Fruit fly (Drosophila melanogaster) whole organism, embryonic: ENCODE measurements around the gene dia.

Experiments used
- Atf-2 ChIP-seq: fragments of 200-800 bp; sonication (Bioruptor generic); optimal IDR thresholded peaks from 2 replicates; lab custom pipeline; 2016; ENCODE audit warnings: missing biosample characterization, missing genetic modification characterization
- Bgb ChIP-seq: fragments of 200-800 bp; sonication (Bioruptor generic); IDR thresholded peaks from 2 replicates; pipeline ENCODE4 v1.3.6; 2022; ENCODE audit warnings: missing biosample characterization, missing genetic modification characterization; ENCODE audit not compliant: partially characterized antibody
- CG10543 ChIP-seq: fragments of 200-800 bp; sonication (Bioruptor generic); optimal IDR thresholded peaks from 3 replicates; lab custom pipeline; 2017; ENCODE audit warnings: missing biosample characterization, mild to moderate bottlenecking, missing genetic modification characterization, moderate library complexity
- CG12155 ChIP-seq: fragments of 200-800 bp; sonication (Bioruptor generic); optimal IDR thresholded peaks from 3 replicates; lab custom pipeline; 2016; ENCODE audit warnings: missing biosample characterization, missing genetic modification characterization
- CG12219 ChIP-seq: fragments of 200-800 bp; sonication (Bioruptor generic); optimal IDR thresholded peaks from 3 replicates; lab custom pipeline; 2018; ENCODE audit warnings: missing biosample characterization, mild to moderate bottlenecking, missing genetic modification characterization
- CG12391 ChIP-seq: fragments of 200-800 bp; sonication (Bioruptor generic); optimal IDR thresholded peaks from 3 replicates; lab custom pipeline; 2018; ENCODE audit warnings: missing biosample characterization, mild to moderate bottlenecking, missing genetic modification characterization, moderate library complexity
- CG12769 ChIP-seq: fragments of 200-800 bp; sonication (Bioruptor generic); optimal IDR thresholded peaks from 2 replicates; lab custom pipeline; 2019; ENCODE audit warnings: missing biosample characterization, mild to moderate bottlenecking, missing genetic modification characterization, moderate library complexity
- CG13894 ChIP-seq: fragments of 200-800 bp; sonication (Bioruptor generic); optimal IDR thresholded peaks from 3 replicates; lab custom pipeline; 2018; ENCODE audit warnings: missing biosample characterization, mild to moderate bottlenecking, missing genetic modification characterization, moderate library complexity
- CG15601 ChIP-seq: fragments of 200-800 bp; sonication (Bioruptor generic); optimal IDR thresholded peaks from 3 replicates; lab custom pipeline; 2019; ENCODE audit warnings: missing biosample characterization, mild to moderate bottlenecking, missing genetic modification characterization, moderate library complexity
- CG17328 ChIP-seq: fragments of 200-800 bp; sonication (Bioruptor generic); IDR thresholded peaks from 2 replicates; pipeline ENCODE4 v1.3.6; 2022; ENCODE audit warnings: missing biosample characterization, missing genetic modification characterization
- CG17385 ChIP-seq: fragments of 200-800 bp; sonication (Bioruptor generic); optimal IDR thresholded peaks from 3 replicates; lab custom pipeline; 2018; ENCODE audit warnings: missing biosample characterization, mild to moderate bottlenecking, missing genetic modification characterization
- CG17568 ChIP-seq: fragments of 200-800 bp; sonication (Bioruptor generic); optimal IDR thresholded peaks from 2 replicates; lab custom pipeline; 2018; ENCODE audit warnings: missing biosample characterization, mild to moderate bottlenecking, missing genetic modification characterization, moderate library complexity
- CG2712 ChIP-seq: fragments of 200-800 bp; optimal IDR thresholded peaks from 3 replicates; lab custom pipeline; 2019; ENCODE audit warnings: missing biosample characterization, mild to moderate bottlenecking, missing genetic modification characterization, moderate library complexity
- CG2889 ChIP-seq: fragments of 200-800 bp; sonication (Bioruptor generic); IDR thresholded peaks from 3 replicates; pipeline ENCODE4 v1.3.6; 2022; ENCODE audit warnings: missing biosample characterization, missing genetic modification characterization
- CG31388 ChIP-seq: fragments of 200-800 bp; sonication (Bioruptor generic); optimal IDR thresholded peaks from 2 replicates; lab custom pipeline; 2016; ENCODE audit warnings: missing biosample characterization, missing genetic modification characterization
- CG5180 ChIP-seq: fragments of 200-800 bp; sonication (Bioruptor generic); optimal IDR thresholded peaks from 3 replicates; lab custom pipeline; 2017; ENCODE audit warnings: missing biosample characterization, missing genetic modification characterization, mild to moderate bottlenecking, moderate library complexity, missing genetic modification reagents
- CG6791 ChIP-seq: fragments of 200-800 bp; sonication (Bioruptor generic); IDR thresholded peaks from 3 replicates; pipeline ENCODE4 v1.3.6; 2022; ENCODE audit warnings: missing biosample characterization, missing genetic modification characterization; ENCODE audit not compliant: partially characterized antibody
- CG7271 ChIP-seq: fragments of 200-800 bp; sonication (Bioruptor generic); optimal IDR thresholded peaks from 2 replicates; lab custom pipeline; 2018; ENCODE audit warnings: missing biosample characterization, mild to moderate bottlenecking, missing genetic modification characterization, moderate library complexity
- CG8281 ChIP-seq: fragments of 200-800 bp; sonication (Bioruptor generic); optimal IDR thresholded peaks from 2 replicates; lab custom pipeline; 2018; ENCODE audit warnings: missing biosample characterization, mild to moderate bottlenecking, missing genetic modification characterization, moderate library complexity
- CTCF ChIP-seq: fragments of 200-800 bp; sonication (Bioruptor generic); optimal IDR thresholded peaks from 2 replicates; lab custom pipeline; 2017; ENCODE audit warnings: missing biosample characterization, mild to moderate bottlenecking, missing genetic modification characterization, moderate library complexity
- Dll ChIP-seq: fragments of 200-800 bp; sonication (Bioruptor generic); IDR thresholded peaks from 4 replicates; pipeline ENCODE4 v1.3.6; 2022; ENCODE audit warnings: missing biosample characterization, missing genetic modification characterization; ENCODE audit not compliant: partially characterized antibody
- Mrtf ChIP-seq: fragments of 200-800 bp; sonication (Bioruptor generic); IDR thresholded peaks from 3 replicates; pipeline ENCODE4 v1.3.6; 2022; ENCODE audit warnings: missing biosample characterization, missing genetic modification characterization
- Nf-YC ChIP-seq: fragments of 200-800 bp; optimal IDR thresholded peaks from 3 replicates; lab custom pipeline; 2019; ENCODE audit warnings: missing biosample characterization, mild to moderate bottlenecking, missing genetic modification characterization, moderate library complexity
- NfI ChIP-seq: fragments of 200-800 bp; sonication (Bioruptor generic); optimal IDR thresholded peaks from 3 replicates; lab custom pipeline; 2018; ENCODE audit warnings: missing biosample characterization, mild to moderate bottlenecking, missing genetic modification characterization, moderate library complexity
- Optix ChIP-seq: fragments of 200-800 bp; sonication (Bioruptor generic); IDR thresholded peaks from 3 replicates; pipeline ENCODE4 v1.3.6; 2022; ENCODE audit warnings: missing biosample characterization, missing genetic modification characterization
- PHDP ChIP-seq: fragments of 200-800 bp; sonication (Bioruptor generic); optimal IDR thresholded peaks from 3 replicates; lab custom pipeline; 2018; ENCODE audit warnings: missing biosample characterization, mild to moderate bottlenecking, missing genetic modification characterization, moderate library complexity
- TFAM ChIP-seq: fragments of 200-800 bp; sonication (Bioruptor generic); optimal IDR thresholded peaks from 2 replicates; lab custom pipeline; 2017; ENCODE audit warnings: missing biosample characterization, missing genetic modification characterization, inconsistent platforms
- Xrp1 ChIP-seq: fragments of 200-800 bp; sonication (Bioruptor generic); IDR thresholded peaks from 2 replicates; pipeline ENCODE4 v1.3.6; 2022; ENCODE audit warnings: missing biosample characterization, missing genetic modification characterization
- aop ChIP-seq: fragments of 200-800 bp; sonication (Bioruptor generic); IDR thresholded peaks from 2 replicates; pipeline ENCODE4 v1.3.6; 2022; ENCODE audit warnings: missing biosample characterization, missing genetic modification characterization
- ash1 ChIP-seq: fragments of 200-800 bp; sonication (Bioruptor generic); optimal IDR thresholded peaks from 2 replicates; lab custom pipeline; 2018; ENCODE audit warnings: missing biosample characterization, mild to moderate bottlenecking, missing genetic modification characterization
- ato ChIP-seq: fragments of 200-800 bp; sonication (Bioruptor generic); IDR thresholded peaks from 2 replicates; pipeline ENCODE4 v1.3.6; 2022; ENCODE audit warnings: missing biosample characterization, missing genetic modification characterization; ENCODE audit not compliant: partially characterized antibody
- az2 ChIP-seq: fragments of 200-800 bp; sonication (Bioruptor generic); optimal IDR thresholded peaks from 3 replicates; lab custom pipeline; 2016; ENCODE audit warnings: missing biosample characterization, missing genetic modification characterization
- chn ChIP-seq: fragments of 200-800 bp; sonication (Bioruptor generic); optimal IDR thresholded peaks from 2 replicates; lab custom pipeline; 2016; ENCODE audit warnings: missing biosample characterization, missing genetic modification characterization
- eve ChIP-seq, 2 experiments: fragments of >200 bp; optimal IDR thresholded peaks; 2 replicates each; lab custom pipeline; 2017; ENCODE audit warnings: missing biosample characterization in 2 of 2, missing genetic modification characterization in 2 of 2
- fd96Cb ChIP-seq: fragments of 200-800 bp; sonication (Bioruptor generic); optimal IDR thresholded peaks from 2 replicates; lab custom pipeline; 2018; ENCODE audit warnings: missing biosample characterization, mild to moderate bottlenecking, missing genetic modification characterization, moderate library complexity
- gro ChIP-seq: fragments of 200-800 bp; sonication (Bioruptor generic); optimal IDR thresholded peaks from 2 replicates; lab custom pipeline; 2016; ENCODE audit warnings: missing biosample characterization, missing genetic modification characterization
- gsb ChIP-seq: fragments of 200-800 bp; sonication (Bioruptor generic); IDR thresholded peaks from 2 replicates; pipeline ENCODE4 v1.3.6; 2022; ENCODE audit warnings: missing biosample characterization, missing genetic modification characterization
- hth ChIP-seq: fragments of >200 bp; optimal IDR thresholded peaks from 2 replicates; lab custom pipeline; 2017; ENCODE audit warnings: inconsistent platforms
- jumu ChIP-seq: fragments of 200-800 bp; sonication (Bioruptor generic); optimal IDR thresholded peaks from 3 replicates; lab custom pipeline; 2016; ENCODE audit warnings: missing biosample characterization, missing genetic modification characterization
- nmo ChIP-seq: fragments of 200-800 bp; sonication (Bioruptor generic); optimal IDR thresholded peaks from 2 replicates; lab custom pipeline; 2018; ENCODE audit warnings: missing biosample characterization, mild to moderate bottlenecking, missing genetic modification characterization, moderate library complexity
- odd ChIP-seq: fragments of 200-800 bp; sonication (Bioruptor generic); optimal IDR thresholded peaks from 2 replicates; lab custom pipeline; 2017; ENCODE audit warnings: missing biosample characterization, mild to moderate bottlenecking, missing genetic modification characterization
- pan ChIP-seq, 4 experiments: fragments of >200 bp in 3 of 4; fragments of 200-800 bp in 1 of 4; sonication (Bioruptor generic) in 1 of 4; optimal IDR thresholded peaks in 3 of 4; IDR thresholded peaks in 1 of 4; 2 replicates each; pipeline versions ENCODE4 v1.3.6 to Lab custom; 2017 to 2022; ENCODE audit warnings: missing biosample characterization in 2 of 4, missing genetic modification characterization in 2 of 4, mixed read lengths in 1 of 4
- pita ChIP-seq: fragments of 200-800 bp; sonication (Bioruptor generic); optimal IDR thresholded peaks from 2 replicates; lab custom pipeline; 2017; ENCODE audit warnings: missing biosample characterization, mild to moderate bottlenecking, missing genetic modification characterization
- psq ChIP-seq: fragments of 200-800 bp; sonication (Bioruptor generic); optimal IDR thresholded peaks from 2 replicates; lab custom pipeline; 2017; ENCODE audit warnings: missing biosample characterization, missing genetic modification characterization
- sc ChIP-seq, 3 experiments: fragments of >200 bp in 2 of 3; fragments of 200-800 bp in 1 of 3; sonication (Bioruptor generic) in 1 of 3; optimal IDR thresholded peaks; 2 replicates in 2 of 3; 3 replicates in 1 of 3; lab custom pipeline; 2017; ENCODE audit warnings: mild to moderate bottlenecking in 1 of 3, missing biosample characterization in 1 of 3, missing genetic modification characterization in 1 of 3, missing genetic modification reagents in 1 of 3
- schlank ChIP-seq: fragments of 200-800 bp; sonication (Bioruptor generic); optimal IDR thresholded peaks from 2 replicates; lab custom pipeline; 2018; ENCODE audit warnings: missing biosample characterization, mild to moderate bottlenecking, missing genetic modification characterization
- so ChIP-seq: fragments of 200-800 bp; sonication (Bioruptor generic); IDR thresholded peaks from 3 replicates; pipeline ENCODE4 v1.3.6; 2022; ENCODE audit warnings: missing biosample characterization, missing genetic modification characterization
- tap ChIP-seq: fragments of 200-800 bp; optimal IDR thresholded peaks from 3 replicates; lab custom pipeline; 2019; ENCODE audit warnings: missing biosample characterization, mild to moderate bottlenecking, missing genetic modification characterization, moderate library complexity
- vvl ChIP-seq: fragments of 200-800 bp; sonication (Bioruptor generic); IDR thresholded peaks from 2 replicates; pipeline ENCODE4 v1.3.6; 2022; ENCODE audit warnings: missing biosample characterization, missing genetic modification characterization
- zf30C ChIP-seq: fragments of 200-800 bp; sonication (Bioruptor generic); optimal IDR thresholded peaks from 3 replicates; lab custom pipeline; 2018; ENCODE audit warnings: missing biosample characterization, mild to moderate bottlenecking, missing genetic modification characterization

dia gene

DNA sequence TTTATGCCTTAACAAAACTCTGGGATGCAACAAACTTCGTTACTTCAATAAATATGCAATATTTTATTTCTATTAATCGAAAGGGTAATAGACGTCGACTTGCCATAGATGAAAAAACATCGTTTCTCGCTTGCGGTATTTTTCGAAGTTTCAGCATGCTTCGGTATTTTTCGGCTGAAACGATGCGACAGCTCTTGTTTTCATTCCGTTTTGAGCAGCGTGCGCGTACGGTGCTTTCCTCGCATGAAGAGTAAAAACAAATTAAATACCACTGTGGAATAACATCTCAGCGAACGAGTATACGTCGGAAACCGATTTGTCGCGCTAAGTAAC, 39.5 kb downstream of the dia start, which contains the start of gene CG9328 (continued):
- no peak for TF ChIP-seq Optix
- no peak for TF ChIP-seq CG2889 (GFP tag; lab: Robert Waterston, UW)
- TF ChIP-seq chn = no peak
- peak; percentile 51 for TF ChIP-seq CG2712 (tag; lab: Kevin White, UChicago)
- TF ChIP-seq odd (GFP tag; lab: Kevin White, UChicago) = no peak
- TF ChIP-seq nmo = peak; percentile 5
- no peak for TF ChIP-seq Mrtf (GFP tag; lab: Robert Waterston, UW)
- TF ChIP-seq NfI = peak; percentile 3
- TF ChIP-seq CG17568 = no peak
- TF ChIP-seq Dll (GFP tag; lab: Robert Waterston, UW) = peak; percentile 49; the same call in 3 of the 4 replicates
- 0 out of 2 replicates have a peak, but pooled peaks have one; percentile 60 for TF ChIP-seq Xrp1 (GFP tag; lab: Robert Waterston, UW)
- TF ChIP-seq gro (GFP tag; lab: Kevin White, UChicago) = peak; percentile 77
- TF ChIP-seq fd96Cb = peak; percentile 17
- no peak for TF ChIP-seq schlank
- no peak for TF ChIP-seq CG12219 (GFP tag; lab: Kevin White, UChicago)
- TF ChIP-seq aop (GFP tag; lab: Robert Waterston, UW) = no peak
- peak; percentile 72 for TF ChIP-seq Bgb
- TF ChIP-seq vvl (GFP tag; lab: Robert Waterston, UW) = peak; percentile 54; the same call in 1 of the 2 replicates
- TF ChIP-seq CG15601 (tag; lab: Kevin White, UChicago) = peak; percentile 0
- TF ChIP-seq CG12155 = peak; percentile 91
- no peak for TF ChIP-seq CG5180 (GFP tag; lab: Kevin White, UChicago)
- peak; percentile 41 for TF ChIP-seq CG10543
- TF ChIP-seq psq (GFP tag; lab: Kevin White, UChicago) = peak; percentile 2
- no peak for TF ChIP-seq CG7271
- no peak for TF ChIP-seq TFAM (GFP tag; lab: Kevin White, UChicago)
- TF ChIP-seq CG12769 = peak; percentile 48
- peak; percentile 59 for TF ChIP-seq PHDP (tag; lab: Kevin White, UChicago)
- peak; percentile 4 for TF ChIP-seq CTCF (GFP tag; lab: Kevin White, UChicago)
- peak; percentile 74 for TF ChIP-seq CG13894 (tag; lab: Kevin White, UChicago)
- TF ChIP-seq zf30C (GFP tag; lab: Kevin White, UChicago) = peak; percentile 21
- TF ChIP-seq pan (optimal IDR thresholded peaks at IDR 0.05; lab: Kevin White, UChicago) = no peak
- TF ChIP-seq pan (GFP tag; optimal IDR thresholded peaks at IDR 0.05 in 1 of 2, IDR thresholded peaks at IDR 0.05 in 1 of 2) = peak in 1 of 2 experiments; percentile 67
- no peak for TF ChIP-seq Atf-2 (GFP tag; lab: Kevin White, UChicago)
- peak; percentile 44 for TF ChIP-seq pita (GFP tag; lab: Kevin White, UChicago)
- no peak for TF ChIP-seq sc (optimal IDR thresholded peaks at IDR 0.05; lab: Kevin White, UChicago)
- no peak for TF ChIP-seq sc (GFP tag; optimal IDR thresholded peaks at IDR 0.05; lab: Kevin White, UChicago)
- TF ChIP-seq CG31388 (GFP tag; lab: Kevin White, UChicago) = no peak
- no peak for TF ChIP-seq Nf-YC (tag; lab: Kevin White, UChicago)
- TF ChIP-seq so (GFP tag; lab: Robert Waterston, UW) = peak; percentile 53; the same call in 1 of the 3 replicates
- no peak for TF ChIP-seq eve (GFP tag; optimal IDR thresholded peaks at IDR 0.05; lab: Kevin White, UChicago)
- peak; percentile 50 for TF ChIP-seq CG17385 (GFP tag; lab: Kevin White, UChicago)
- TF ChIP-seq CG12391 (tag; lab: Kevin White, UChicago) = peak; percentile 39
- TF ChIP-seq jumu (GFP tag; lab: Kevin White, UChicago) = peak; percentile 14
- no peak for TF ChIP-seq az2 (GFP tag; lab: Kevin White, UChicago)
- peak; percentile 17 for TF ChIP-seq tap (tag; lab: Kevin White, UChicago)
- peak; percentile 63; the same call in 2 of the 3 replicates for TF ChIP-seq CG6791
- peak; percentile 32 for TF ChIP-seq ash1 (GFP tag; lab: Kevin White, UChicago)
- no peak for TF ChIP-seq CG8281 (tag; lab: Kevin White, UChicago)
- TF ChIP-seq ato (GFP tag; lab: Robert Waterston, UW) = peak; percentile 64
- no peak for TF ChIP-seq hth (lab: Kevin White, UChicago)
- peak; percentile 46; the same call in 1 of the 2 replicates for TF ChIP-seq CG17328
- no peak for TF ChIP-seq gsb (GFP tag; lab: Robert Waterston, UW)
